Fruit fly (Drosophila melanogaster) whole organism, embryonic: ENCODE measurements around the gene Nrx-IV.

Experiments
- Abd-B ChIP-seq: fragments of 200-800 bp; sonication (Bioruptor generic); optimal IDR thresholded peaks from 2 replicates; lab custom pipeline; 2018; ENCODE audit warnings: missing biosample characterization, mild to moderate bottlenecking, missing genetic modification characterization, moderate library complexity
- BEAF-32 ChIP-seq: fragments of 200-800 bp; sonication (Bioruptor generic); optimal IDR thresholded peaks from 3 replicates; lab custom pipeline; 2017; ENCODE audit warnings: missing biosample characterization, missing genetic modification characterization, mild to moderate bottlenecking, moderate library complexity, missing genetic modification reagents
- Bdp1 ChIP-seq: fragments of 200-800 bp; sonication (Bioruptor generic); optimal IDR thresholded peaks from 3 replicates; lab custom pipeline; 2016; ENCODE audit warnings: missing biosample characterization, missing genetic modification characterization
- Blimp-1 ChIP-seq: fragments of 200-800 bp; sonication (Bioruptor generic); optimal IDR thresholded peaks from 3 replicates; lab custom pipeline; 2018; ENCODE audit warnings: missing biosample characterization, missing genetic modification characterization, mild to moderate bottlenecking, moderate library complexity, missing genetic modification reagents
- CG10565 ChIP-seq: fragments of 200-800 bp; sonication (Bioruptor generic); optimal IDR thresholded peaks from 3 replicates; lab custom pipeline; 2016; ENCODE audit warnings: missing biosample characterization, mild to moderate bottlenecking, missing genetic modification characterization
- CG12942 ChIP-seq: fragments of 200-800 bp; sonication (Bioruptor generic); optimal IDR thresholded peaks from 3 replicates; lab custom pipeline; 2016; ENCODE audit warnings: missing biosample characterization, missing genetic modification characterization
- CG13624 ChIP-seq: fragments of 200-800 bp; sonication (Bioruptor generic); optimal IDR thresholded peaks from 2 replicates; lab custom pipeline; 2016; ENCODE audit warnings: missing biosample characterization, missing genetic modification characterization
- CG13894 ChIP-seq: fragments of 200-800 bp; sonication (Bioruptor generic); optimal IDR thresholded peaks from 3 replicates; lab custom pipeline; 2018; ENCODE audit warnings: missing biosample characterization, mild to moderate bottlenecking, missing genetic modification characterization, moderate library complexity
- CG15269 ChIP-seq: fragments of 200-800 bp; sonication (Bioruptor generic); optimal IDR thresholded peaks from 2 replicates; lab custom pipeline; 2018; ENCODE audit warnings: missing biosample characterization, mild to moderate bottlenecking, missing genetic modification characterization, moderate library complexity
- CG17385 ChIP-seq: fragments of 200-800 bp; sonication (Bioruptor generic); optimal IDR thresholded peaks from 3 replicates; lab custom pipeline; 2018; ENCODE audit warnings: missing biosample characterization, mild to moderate bottlenecking, missing genetic modification characterization
- CG4328 ChIP-seq: fragments of 200-800 bp; sonication (Bioruptor generic); optimal IDR thresholded peaks from 3 replicates; lab custom pipeline; 2017; ENCODE audit warnings: missing biosample characterization, missing genetic modification reagents, missing genetic modification characterization
- CG4404 ChIP-seq: fragments of 200-800 bp; sonication (Bioruptor generic); IDR thresholded peaks from 2 replicates; pipeline ENCODE4 v1.3.6; 2022; ENCODE audit warnings: missing biosample characterization, missing genetic modification characterization
- CG4617 ChIP-seq: fragments of 200-800 bp; sonication (Bioruptor generic); optimal IDR thresholded peaks from 3 replicates; lab custom pipeline; 2016; ENCODE audit warnings: missing biosample characterization, missing genetic modification characterization, borderline replicate concordance
- CG5180 ChIP-seq: fragments of 200-800 bp; sonication (Bioruptor generic); optimal IDR thresholded peaks from 3 replicates; lab custom pipeline; 2017; ENCODE audit warnings: missing biosample characterization, missing genetic modification characterization, mild to moderate bottlenecking, moderate library complexity, missing genetic modification reagents
- CG6175 ChIP-seq: fragments of 200-800 bp; sonication (Bioruptor generic); IDR thresholded peaks from 3 replicates; pipeline ENCODE4 v1.3.6; 2022; ENCODE audit warnings: missing biosample characterization, missing genetic modification characterization
- CG8388 ChIP-seq: fragments of 200-800 bp; sonication (Bioruptor generic); optimal IDR thresholded peaks from 2 replicates; lab custom pipeline; 2019; ENCODE audit warnings: missing biosample characterization, mild to moderate bottlenecking, missing genetic modification characterization, moderate library complexity
- CG9609 ChIP-seq: fragments of 200-800 bp; sonication (Bioruptor generic); optimal IDR thresholded peaks from 3 replicates; lab custom pipeline; 2016; ENCODE audit warnings: missing biosample characterization, missing genetic modification characterization
- Camta ChIP-seq: fragments of 200-800 bp; sonication (Bioruptor generic); optimal IDR thresholded peaks from 2 replicates; lab custom pipeline; 2016; ENCODE audit warnings: missing biosample characterization, missing genetic modification characterization
- Dek ChIP-seq: fragments of 200-800 bp; sonication (Bioruptor generic); optimal IDR thresholded peaks from 3 replicates; lab custom pipeline; 2019; ENCODE audit warnings: missing biosample characterization, mild to moderate bottlenecking, missing genetic modification characterization, moderate library complexity
- Dip2 ChIP-seq: fragments of 200-800 bp; sonication (Bioruptor generic); IDR thresholded peaks from 2 replicates; pipeline ENCODE4 v1.3.6; 2022; ENCODE audit warnings: missing biosample characterization, missing genetic modification characterization
- Fer1 ChIP-seq: fragments of 200-800 bp; sonication (Bioruptor generic); optimal IDR thresholded peaks from 2 replicates; lab custom pipeline; 2017; ENCODE audit warnings: missing biosample characterization, mild to moderate bottlenecking, missing genetic modification characterization
- Fer2 ChIP-seq: fragments of 200-800 bp; sonication (Bioruptor generic); optimal IDR thresholded peaks from 2 replicates; lab custom pipeline; 2018; ENCODE audit warnings: missing biosample characterization, mild to moderate bottlenecking, missing genetic modification characterization, moderate library complexity
- Hey ChIP-seq: fragments of 200-800 bp; sonication (Bioruptor generic); optimal IDR thresholded peaks from 3 replicates; lab custom pipeline; 2018; ENCODE audit warnings: missing biosample characterization, mild to moderate bottlenecking, missing genetic modification characterization
- HmgD ChIP-seq: fragments of 200-800 bp; sonication (Bioruptor generic); optimal IDR thresholded peaks from 3 replicates; lab custom pipeline; 2016; ENCODE audit warnings: missing biosample characterization, missing genetic modification characterization
- Hsf ChIP-seq: fragments of 200-800 bp; sonication (Bioruptor generic); optimal IDR thresholded peaks from 3 replicates; lab custom pipeline; 2016; ENCODE audit warnings: missing biosample characterization, missing genetic modification characterization
- Sin3A ChIP-seq: fragments of >200 bp; optimal IDR thresholded peaks from 2 replicates; lab custom pipeline; 2018
- Vsx1 ChIP-seq: fragments of 200-800 bp; sonication (Bioruptor generic); optimal IDR thresholded peaks from 2 replicates; lab custom pipeline; 2017; ENCODE audit warnings: missing biosample characterization, mild to moderate bottlenecking, missing genetic modification characterization, missing genetic modification reagents
- Xbp1 ChIP-seq: fragments of 200-800 bp; sonication (Bioruptor generic); optimal IDR thresholded peaks from 3 replicates; lab custom pipeline; 2016; ENCODE audit warnings: missing biosample characterization, mild to moderate bottlenecking, missing genetic modification characterization
- amos ChIP-seq: fragments of 200-800 bp; sonication (Bioruptor generic); IDR thresholded peaks from 2 replicates; pipeline ENCODE4 v1.3.6; 2022; ENCODE audit warnings: missing biosample characterization, missing genetic modification characterization; ENCODE audit not compliant: partially characterized antibody
- bowl ChIP-seq: fragments of 200-800 bp; sonication (Bioruptor generic); IDR thresholded peaks from 2 replicates; pipeline ENCODE4 v1.3.6; 2022; ENCODE audit warnings: missing biosample characterization, missing genetic modification characterization
- esg ChIP-seq: fragments of 200-800 bp; sonication (Bioruptor generic); conservative IDR thresholded peaks from 2 replicates; pipeline ENCODE4 v1.3.6; 2022; ENCODE audit warnings: missing biosample characterization, missing genetic modification characterization
- ftz-f1 ChIP-seq: fragments of 200-800 bp; sonication (Bioruptor generic); optimal IDR thresholded peaks from 2 replicates; lab custom pipeline; 2016; ENCODE audit warnings: missing biosample characterization, missing genetic modification characterization
- fu2 ChIP-seq: fragments of 200-800 bp; sonication (Bioruptor generic); optimal IDR thresholded peaks from 2 replicates; lab custom pipeline; 2016; ENCODE audit warnings: missing biosample characterization, missing genetic modification characterization
- gfzf ChIP-seq: fragments of 200-800 bp; sonication (Bioruptor generic); optimal IDR thresholded peaks from 2 replicates; lab custom pipeline; 2016; ENCODE audit warnings: missing biosample characterization, mild to moderate bottlenecking, missing genetic modification characterization, moderate library complexity
- grn ChIP-seq: fragments of 200-800 bp; sonication (Bioruptor generic); optimal IDR thresholded peaks from 3 replicates; lab custom pipeline; 2017; ENCODE audit warnings: missing biosample characterization, missing genetic modification characterization
- gsb ChIP-seq: fragments of 200-800 bp; sonication (Bioruptor generic); IDR thresholded peaks from 2 replicates; pipeline ENCODE4 v1.3.6; 2022; ENCODE audit warnings: missing biosample characterization, missing genetic modification characterization
- hbn ChIP-seq: fragments of 200-800 bp; sonication (Bioruptor generic); IDR thresholded peaks from 2 replicates; pipeline ENCODE4 v1.3.6; 2022; ENCODE audit warnings: missing biosample characterization, missing genetic modification characterization; ENCODE audit not compliant: partially characterized antibody
- her ChIP-seq: fragments of 200-800 bp; sonication (Bioruptor generic); optimal IDR thresholded peaks from 2 replicates; lab custom pipeline; 2016; ENCODE audit warnings: missing biosample characterization, missing genetic modification characterization
- jing ChIP-seq: fragments of 200-800 bp; sonication (Bioruptor generic); optimal IDR thresholded peaks from 2 replicates; lab custom pipeline; 2018; ENCODE audit warnings: missing biosample characterization, mild to moderate bottlenecking, missing genetic modification characterization
- knrl ChIP-seq: fragments of 200-800 bp; sonication (Bioruptor generic); IDR thresholded peaks from 3 replicates; pipeline ENCODE4 v1.3.6; 2022; ENCODE audit warnings: missing biosample characterization, missing genetic modification characterization; ENCODE audit not compliant: partially characterized antibody
- lmd ChIP-seq: fragments of 200-800 bp; sonication (Bioruptor generic); IDR thresholded peaks from 2 replicates; pipeline ENCODE4 v1.3.6; 2022; ENCODE audit warnings: missing biosample characterization, missing genetic modification characterization
- mam ChIP-seq: fragments of 200-800 bp; sonication (Bioruptor generic); optimal IDR thresholded peaks from 3 replicates; lab custom pipeline; 2016; ENCODE audit warnings: missing biosample characterization, missing genetic modification characterization
- mld ChIP-seq: fragments of 200-800 bp; sonication (Bioruptor generic); IDR thresholded peaks from 3 replicates; pipeline ENCODE4 v1.3.6; 2022; ENCODE audit warnings: missing biosample characterization, missing genetic modification characterization; ENCODE audit not compliant: partially characterized antibody
- onecut ChIP-seq: fragments of 200-800 bp; sonication (Bioruptor generic); IDR thresholded peaks from 2 replicates; pipeline ENCODE4 v1.3.6; 2022; ENCODE audit warnings: missing biosample characterization, missing genetic modification characterization
- pros ChIP-seq: fragments of 200-800 bp; sonication (Bioruptor generic); optimal IDR thresholded peaks from 3 replicates; lab custom pipeline; 2019; ENCODE audit warnings: missing biosample characterization, mild to moderate bottlenecking, missing genetic modification characterization, moderate library complexity
- rib ChIP-seq: fragments of 200-800 bp; sonication (Bioruptor generic); IDR thresholded peaks from 2 replicates; pipeline ENCODE4 v1.3.6; 2022; ENCODE audit warnings: missing biosample characterization, missing genetic modification characterization
- row ChIP-seq: fragments of 200-800 bp; sonication (Bioruptor generic); IDR thresholded peaks from 3 replicates; pipeline ENCODE4 v1.3.6; 2022; ENCODE audit warnings: missing biosample characterization, missing genetic modification characterization
- seq ChIP-seq: fragments of 200-800 bp; sonication (Bioruptor generic); IDR thresholded peaks from 2 replicates; pipeline ENCODE4 v1.3.6; 2022; ENCODE audit warnings: missing biosample characterization, missing genetic modification characterization
- sima ChIP-seq: fragments of 200-800 bp; sonication (Bioruptor generic); optimal IDR thresholded peaks from 2 replicates; lab custom pipeline; 2016; ENCODE audit warnings: missing biosample characterization, missing genetic modification characterization
- stc ChIP-seq: fragments of 200-800 bp; sonication (Bioruptor generic); IDR thresholded peaks from 2 replicates; pipeline ENCODE4 v1.3.6; 2022; ENCODE audit warnings: missing biosample characterization, missing genetic modification characterization
- tin ChIP-seq: fragments of 200-800 bp; sonication (Bioruptor generic); optimal IDR thresholded peaks from 3 replicates; lab custom pipeline; 2016; ENCODE audit warnings: missing biosample characterization, missing genetic modification characterization
- zf30C ChIP-seq: fragments of 200-800 bp; sonication (Bioruptor generic); optimal IDR thresholded peaks from 3 replicates; lab custom pipeline; 2018; ENCODE audit warnings: missing biosample characterization, mild to moderate bottlenecking, missing genetic modification characterization

The Nrx-IV gene

DNA sequence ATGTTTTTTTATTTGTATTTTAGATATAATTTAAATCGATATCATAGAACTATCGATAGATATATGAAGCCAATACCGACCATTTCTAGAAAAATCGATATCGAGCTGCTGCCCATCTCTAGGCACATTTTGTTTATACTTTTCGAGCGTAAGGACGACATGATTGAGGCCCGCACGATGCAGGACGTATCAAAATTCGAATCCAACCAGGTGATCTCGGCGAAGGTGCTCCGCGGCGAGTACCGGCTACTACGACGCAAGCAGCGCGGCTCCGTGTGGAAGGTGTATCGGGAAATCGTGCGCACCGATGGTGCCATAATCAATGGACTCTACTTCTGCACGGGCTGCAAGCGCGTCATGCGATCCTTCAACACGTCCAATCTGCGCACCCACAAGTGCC is 28.2 kb upstream of the Nrx-IV start, which contains the start of gene ssp (continued):
- TF ChIP-seq Fer2 (tag; lab: Kevin White, UChicago) (no peak), zf30C (no peak), gsb (GFP tag; lab: Robert Waterston, UW) (no peak), sima (no peak), BEAF-32 (GFP tag; lab: Kevin White, UChicago) (peak; percentile 77), tin (GFP tag; lab: Kevin White, UChicago) (no peak), CG13894 (no peak), CG12942 (no peak), Dek (tag; lab: Kevin White, UChicago) (no peak), seq (GFP tag; lab: Robert Waterston, UW) (no peak), CG8388 (GFP tag; lab: Kevin White, UChicago) (no peak), jing (no peak), bowl (GFP tag; lab: Robert Waterston, UW) (no peak), esg (GFP tag; lab: Robert Waterston, UW) (no peak), Fer1 (GFP tag; lab: Kevin White, UChicago) (no peak), stc (GFP tag; lab: Robert Waterston, UW) (no peak), grn (GFP tag; lab: Kevin White, UChicago) (no peak), CG6175 (no peak), CG17385 (GFP tag; lab: Kevin White, UChicago) (no peak), amos (GFP tag; lab: Robert Waterston, UW) (peak; percentile 79), Abd-B (GFP tag; lab: Kevin White, UChicago) (no peak), CG10565 (GFP tag; lab: Kevin White, UChicago) (no peak), mld (peak; percentile 66; the same call in 1 of the 3 replicates), Camta (GFP tag; lab: Kevin White, UChicago) (no peak), Bdp1 (GFP tag; lab: Kevin White, UChicago) (no peak), pros (no peak), CG13624 (no peak), Vsx1 (GFP tag; lab: Kevin White, UChicago) (no peak), CG4404 (GFP tag; lab: Robert Waterston, UW) (no peak), knrl (GFP tag; lab: Robert Waterston, UW) (peak; percentile 74; the same call in 2 of the 3 replicates), row (peak; percentile 41; the same call in 2 of the 3 replicates), fu2 (GFP tag; lab: Kevin White, UChicago) (no peak), Blimp-1 (GFP tag; lab: Kevin White, UChicago) (no peak), CG4617 (GFP tag; lab: Kevin White, UChicago) (peak; percentile 43), mam (GFP tag; lab: Kevin White, UChicago) (no peak), HmgD (no peak), ftz-f1 (GFP tag; lab: Kevin White, UChicago) (no peak), hbn (GFP tag; lab: Robert Waterston, UW) (peak; percentile 82), CG9609 (GFP tag; lab: Kevin White, UChicago) (no peak), CG4328 (GFP tag; lab: Kevin White, UChicago) (no peak), lmd (GFP tag; lab: Robert Waterston, UW) (no peak), Hsf (GFP tag; lab: Kevin White, UChicago) (no peak), Dip2 (GFP tag; lab: Robert Waterston, UW) (no peak), CG5180 (GFP tag; lab: Kevin White, UChicago) (no peak), Hey (tag; lab: Kevin White, UChicago) (no peak), her (GFP tag; lab: Kevin White, UChicago) (no peak), CG15269 (tag; lab: Kevin White, UChicago) (no peak), gfzf (no peak), onecut (GFP tag; lab: Robert Waterston, UW) (peak; percentile 30; the same call in 1 of the 2 replicates), Sin3A (no peak), Xbp1 (no peak), rib (no peak)
